Worm (Caenorhabditis elegans): ENCODE measurements around the gene C35D10.17.

DNA sequence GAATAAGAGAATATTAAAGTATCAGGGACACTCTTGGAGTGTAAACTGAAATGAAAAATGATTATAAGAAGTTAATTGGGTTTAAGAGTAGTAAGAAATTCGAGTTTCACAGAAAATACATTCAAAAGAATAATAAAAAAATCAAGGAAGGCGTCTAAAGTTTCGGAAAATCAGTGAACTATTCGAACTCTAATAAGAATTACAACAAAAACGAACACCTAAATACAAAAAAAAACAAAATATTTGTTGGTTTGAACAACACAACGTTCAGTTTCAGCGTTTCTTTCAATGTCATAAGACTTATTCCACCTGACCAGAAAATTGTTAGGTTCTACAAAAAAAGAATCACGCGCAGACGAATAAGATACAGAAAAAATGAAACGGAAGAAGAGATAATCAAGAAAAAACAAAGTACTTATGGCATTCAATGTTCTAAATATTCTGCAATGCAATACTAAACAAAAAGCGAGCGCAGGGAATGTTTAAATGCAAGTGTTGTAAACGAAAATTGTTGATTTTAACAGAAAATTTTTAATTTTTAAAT is 32.2 kb downstream of the C35D10.17 start, which contains the start of gene nhl-2:
- no peak for TF ChIP-seq tbx-11 (GFP tag; IDR thresholded peaks at IDR 0.05)
- TF ChIP-seq tbx-37 (GFP tag; conservative IDR thresholded peaks at IDR 0.05), result no peak
- no peak for TF ChIP-seq ama-1 (optimal IDR thresholded peaks at IDR 0.05)
